Fruit fly (Drosophila melanogaster): ENCODE measurements around the gene Rpt6R.

dm6 chr3R:30596704-30597103, 13.2 kb upstream of the Rpt6R start, which contains the start of gene CG31019:
- TF ChIP-seq Vsx2 (GFP tag; optimal IDR thresholded peaks at IDR 0.05; ENCODE audit: partially characterized antibody) (no peak), woc (GFP tag; optimal IDR thresholded peaks at IDR 0.05) (no peak), psq (GFP tag; optimal IDR thresholded peaks at IDR 0.05) (no peak), Abd-B (GFP tag; optimal IDR thresholded peaks at IDR 0.05) (no peak), h (GFP tag; optimal IDR thresholded peaks at IDR 0.05) (no peak), usp (GFP tag; optimal IDR thresholded peaks at IDR 0.05) (no peak), CG32264 (GFP tag; optimal IDR thresholded peaks at IDR 0.05) (no peak), Mio (GFP tag; optimal IDR thresholded peaks at IDR 0.05) (no peak), Dif (GFP tag; optimal IDR thresholded peaks at IDR 0.05; ENCODE audit: partially characterized antibody) (no peak), HLH106 (tag; optimal IDR thresholded peaks at IDR 0.05) (no peak), fru (GFP tag; optimal IDR thresholded peaks at IDR 0.05) (no peak)
